Fruit fly (Drosophila melanogaster) whole organism, embryonic: Measurements from ENCODE around the gene GAPcenA.

Experiments
- CG13287 ChIP-seq: fragments of 200-800 bp; sonication (Bioruptor generic); IDR thresholded peaks from 2 replicates; pipeline ENCODE4 v1.3.6; 2022; ENCODE audit warnings: missing biosample characterization, missing genetic modification characterization; ENCODE audit not compliant: partially characterized antibody
- CG1792 ChIP-seq: fragments of 200-800 bp; sonication (Bioruptor generic); optimal IDR thresholded peaks from 2 replicates; lab custom pipeline; 2016; ENCODE audit warnings: missing biosample characterization, missing genetic modification characterization
- odd ChIP-seq: fragments of 200-800 bp; sonication (Bioruptor generic); optimal IDR thresholded peaks from 2 replicates; lab custom pipeline; 2017; ENCODE audit warnings: missing biosample characterization, mild to moderate bottlenecking, missing genetic modification characterization

DNA sequence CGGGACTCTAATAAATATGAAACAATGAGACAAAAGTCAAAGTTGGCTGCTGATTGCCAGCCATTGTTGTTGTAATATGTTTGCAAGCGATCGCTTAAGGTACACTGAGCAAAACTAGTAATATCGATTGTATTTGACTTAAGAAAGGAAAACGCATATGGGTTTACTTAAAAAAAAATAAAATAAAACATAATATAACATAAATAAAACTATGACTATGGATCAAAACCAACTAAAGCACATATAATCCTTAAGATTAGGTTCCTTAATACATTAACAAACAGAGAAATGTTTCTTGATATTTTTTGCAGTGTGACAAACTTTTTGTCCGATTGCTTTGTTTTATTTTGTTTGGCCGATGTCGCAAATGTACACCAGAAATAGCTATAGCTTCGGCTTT lies 12.8 kb upstream of the GAPcenA start:
- no peak for TF ChIP-seq CG1792 (GFP tag; lab: Kevin White, UChicago)
- no peak for TF ChIP-seq CG13287
- no peak for TF ChIP-seq odd (GFP tag; lab: Kevin White, UChicago)
